Worm (Caenorhabditis elegans): ENCODE data around the gene tbcc-1.

- TF ChIP-seq pqm-1 (tag; optimal IDR thresholded peaks at IDR 0.05) (no peak), nhr-76 (tag; optimal IDR thresholded peaks at IDR 0.05) (no peak), fos-1 (tag; optimal IDR thresholded peaks at IDR 0.05) (no peak), skn-1 (tag; optimal IDR thresholded peaks at IDR 0.05) (no peak), ceh-82 (tag; optimal IDR thresholded peaks at IDR 0.05) (no peak), mdl-1 (tag; optimal IDR thresholded peaks at IDR 0.05) (no peak), lin-39 (tag; optimal IDR thresholded peaks at IDR 0.05) (no peak), aly-2 (tag; optimal IDR thresholded peaks at IDR 0.05) (no peak), nhr-84 (tag; optimal IDR thresholded peaks at IDR 0.05) (no peak), ama-1 (optimal IDR thresholded peaks at IDR 0.05) (no peak), Y116A8C.19 (tag; optimal IDR thresholded peaks at IDR 0.05; ENCODE audit: borderline replicate concordance) (no peak), rnt-1 (tag; optimal IDR thresholded peaks at IDR 0.05) (no peak)
Measured at ce11 chrIII:2801800-2802515, 13.7 kb downstream of the tbcc-1 start, which contains the start of the genes twk-45 and Y71H2AM.25.

All from whole organism, L1 larva.